Worm (Caenorhabditis elegans): ENCODE data around the gene sss-1.
"Not testable (repeated sequence)": the region's sequence is repeated elsewhere in the genome, so short reads cannot be mapped to it uniquely, and the experiment has no call there.

DNA sequence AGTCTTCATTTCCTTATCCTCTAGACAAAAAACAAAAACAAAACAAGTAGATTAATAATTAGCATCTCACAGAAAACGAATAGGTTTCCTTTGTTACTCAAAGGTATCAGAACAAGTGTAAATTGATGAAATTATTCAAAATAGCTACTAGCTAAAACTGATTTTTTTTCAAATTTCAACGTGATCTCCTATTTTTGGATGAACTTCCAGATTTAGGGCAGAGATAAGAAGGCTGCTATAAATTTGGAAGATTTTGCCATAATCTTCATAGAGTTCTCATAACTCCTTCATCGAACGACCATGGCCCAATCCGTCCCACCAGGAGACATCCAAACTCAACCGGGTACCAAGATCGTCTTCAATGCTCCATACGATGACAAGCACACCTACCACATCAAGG, 782 bp upstream of the sss-1 start, which contains the start of gene msp-77:
- TF ChIP-seq him-1, dao-5, W03F9.2 (tag; optimal IDR thresholded peaks at IDR 0.05): not testable (repeated sequence)

Measured in whole organism, L4/young adult.